Fruit fly (Drosophila melanogaster) whole organism, larva: ENCODE data around the gene hep.

Experiments
- noc ChIP-seq: fragments of 200-800 bp; sonication (Bioruptor generic); optimal IDR thresholded peaks from 3 replicates; lab custom pipeline; 2019; ENCODE audit warnings: missing biosample characterization, mild to moderate bottlenecking, missing genetic modification characterization, moderate library complexity

Gene hep

DNA sequence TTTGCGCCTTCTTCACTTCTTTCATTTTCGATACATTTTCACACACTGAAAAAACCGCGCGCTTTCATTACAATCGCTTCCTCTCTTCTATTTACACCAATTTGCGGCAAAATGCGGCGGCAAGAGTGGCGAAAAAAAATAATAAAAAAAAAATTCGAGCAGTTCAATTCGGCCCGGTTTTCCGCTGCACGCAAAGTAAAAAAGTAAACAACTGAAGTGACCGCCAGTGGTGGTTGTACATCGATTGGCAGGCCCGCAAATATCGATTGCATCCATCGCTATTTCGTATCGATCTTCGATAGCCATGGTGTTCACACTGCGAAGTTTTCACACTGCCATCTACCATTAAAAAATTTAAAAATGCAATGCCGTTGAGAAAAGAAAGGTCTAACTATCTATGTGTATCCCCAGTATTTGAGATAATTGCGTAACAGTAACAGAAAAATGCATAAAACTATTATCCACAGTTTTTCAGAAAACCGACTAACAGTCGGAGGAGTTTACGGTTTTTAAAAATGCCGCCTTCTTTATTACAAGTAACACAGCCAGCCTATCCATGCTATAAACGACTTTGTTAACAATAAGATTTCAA is 22.1 kb upstream of the hep start, which contains the start of gene Chpf:
Gene Chpf, minus strand, starts transcription at position 225 of the 592 bp plus-strand sequence.
- no peak for TF ChIP-seq noc (tag; lab: Kevin White, UChicago)

DNA sequence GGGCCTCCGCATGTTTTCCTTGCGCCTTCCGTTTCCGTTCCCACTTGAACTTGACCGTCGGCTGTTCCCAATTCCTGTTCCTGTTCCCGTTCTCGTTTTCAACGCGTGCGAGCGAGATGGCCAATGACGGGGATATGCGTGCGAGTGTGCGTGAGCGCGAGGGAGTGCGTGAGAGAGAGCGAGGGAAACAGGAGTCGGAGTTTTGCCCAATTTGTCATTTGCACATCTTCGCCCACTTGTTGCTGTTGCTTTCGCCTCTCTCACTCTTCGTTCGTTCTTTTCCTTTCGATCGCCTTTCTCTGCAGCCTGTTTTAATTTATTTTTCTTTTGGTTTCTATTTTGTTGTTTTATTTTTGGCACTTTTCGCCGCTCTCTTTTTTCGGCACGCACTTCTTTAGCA is 21.6 kb upstream of the hep start:
- no peak for TF ChIP-seq noc (tag; lab: Kevin White, UChicago)

dm6 chrX:13109583-13110126 is 19.4 kb upstream of the hep start:
- peak; percentile 61 for TF ChIP-seq noc (tag; lab: Kevin White, UChicago)

DNA sequence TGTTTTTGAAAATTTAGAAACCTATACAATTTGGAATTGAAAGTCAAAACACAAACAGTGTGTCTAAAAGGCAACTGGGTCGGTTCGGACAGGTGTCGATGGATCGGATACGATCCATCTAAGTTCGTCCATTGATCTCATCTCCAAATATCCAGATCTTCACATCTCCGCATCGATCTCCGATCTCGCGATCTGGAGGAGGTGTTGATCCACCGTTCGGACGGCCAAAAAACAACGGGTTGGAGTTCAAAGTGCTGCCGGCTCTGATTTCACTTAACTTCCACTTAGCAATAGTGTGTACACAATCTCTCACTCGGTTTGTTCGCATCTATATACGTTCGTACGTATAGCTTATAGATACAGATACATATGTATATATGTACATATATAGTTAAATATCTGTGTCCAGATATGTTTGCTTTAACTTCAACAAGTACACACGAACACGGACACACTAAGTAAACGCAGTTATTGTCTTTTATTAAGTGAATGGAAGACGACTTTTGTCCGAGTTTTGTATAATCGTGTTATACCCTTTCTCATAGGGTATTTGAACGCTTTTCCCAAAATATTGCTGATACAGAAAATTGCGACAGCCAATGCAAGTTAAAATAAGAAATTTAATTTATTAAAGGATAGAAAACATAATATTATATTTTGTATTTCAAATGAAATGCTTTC is 18.1 kb upstream of the hep start, which contains the start of gene Fer3HCH:
Gene Fer3HCH, minus strand, starts transcription at position 51 of the 681 bp plus-strand sequence.
- no peak for TF ChIP-seq noc (tag; lab: Kevin White, UChicago)

- no peak for TF ChIP-seq noc (tag; lab: Kevin White, UChicago)
These were observed 15.0 kb upstream of the hep start for dm6 chrX:13105220-13105619.

DNA sequence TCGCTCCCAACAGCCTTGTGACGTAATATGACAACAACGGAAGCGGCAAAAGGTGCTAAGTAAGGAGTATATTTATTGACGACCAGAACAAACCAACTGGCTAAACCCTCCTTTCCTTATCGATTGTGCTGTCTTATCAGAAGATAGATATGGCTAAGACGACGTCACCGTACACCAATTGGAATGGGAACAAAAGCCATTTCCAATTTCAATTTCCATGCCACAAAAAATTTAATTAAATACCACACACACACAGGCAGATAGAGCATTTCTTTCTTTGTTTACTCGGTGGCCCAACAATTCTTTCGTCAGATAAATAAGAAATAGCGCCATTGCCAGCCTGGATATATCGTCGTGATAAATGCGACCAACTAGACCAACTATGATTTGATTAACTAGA is 14.3 kb upstream of the hep start:
- TF ChIP-seq noc (tag; lab: Kevin White, UChicago), result no peak

- TF ChIP-seq noc (tag; lab: Kevin White, UChicago), result no peak
These were observed 11.6 kb upstream of the hep start for dm6 chrX:13101817-13102216.

DNA sequence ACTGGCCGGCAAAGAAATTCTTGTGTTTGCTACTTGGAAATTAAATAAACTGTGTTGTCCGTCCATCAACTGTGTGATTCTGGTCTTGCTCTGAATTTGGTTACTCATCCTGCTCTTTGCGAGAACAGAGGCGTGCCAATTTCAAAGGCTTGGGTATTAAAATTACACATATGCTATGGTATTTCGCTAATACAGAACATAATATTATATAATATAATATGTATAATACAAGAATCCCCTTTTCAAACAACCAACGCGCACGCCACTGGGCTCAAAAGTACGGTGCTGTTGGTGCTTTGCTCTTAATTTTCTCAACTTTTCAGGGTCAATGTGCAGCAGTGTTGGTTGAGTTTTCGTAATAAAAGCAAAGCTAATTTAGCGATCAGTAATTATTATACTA is 9.7 kb upstream of the hep start:
- TF ChIP-seq noc (tag; lab: Kevin White, UChicago), result peak; percentile 88

- TF ChIP-seq noc (tag; lab: Kevin White, UChicago), result peak; percentile 46
These were observed 4.0 kb upstream of the hep start, which contains the start of gene CG2200 for dm6 chrX:13094085-13094764. Gene CG2200, plus strand, starts transcription at chrX:13094299.

DNA sequence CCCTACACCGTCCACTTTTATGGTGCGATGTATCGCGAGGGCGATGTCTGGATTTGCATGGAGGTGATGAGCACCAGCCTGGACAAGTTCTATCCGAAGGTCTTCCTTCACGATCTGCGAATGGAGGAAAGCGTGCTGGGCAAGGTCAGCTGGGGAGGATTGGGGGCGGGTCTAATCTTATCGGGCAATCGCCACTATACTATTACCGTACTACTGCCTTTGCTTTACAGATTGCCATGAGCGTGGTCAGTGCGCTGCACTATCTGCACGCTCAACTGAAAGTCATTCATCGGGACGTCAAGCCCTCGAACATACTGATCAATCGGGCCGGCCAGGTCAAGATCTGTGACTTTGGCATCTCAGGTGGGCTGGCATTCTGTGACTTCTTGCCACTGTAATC is 1.6 kb upstream of the hep start:
- no peak for TF ChIP-seq noc (tag; lab: Kevin White, UChicago)

- TF ChIP-seq noc (tag; lab: Kevin White, UChicago), result no peak
These were observed 525 bp upstream of the hep start, which contains the start of gene lic for dm6 chrX:13090656-13091261. Gene lic, plus strand, starts transcription at chrX:13091145.

DNA sequence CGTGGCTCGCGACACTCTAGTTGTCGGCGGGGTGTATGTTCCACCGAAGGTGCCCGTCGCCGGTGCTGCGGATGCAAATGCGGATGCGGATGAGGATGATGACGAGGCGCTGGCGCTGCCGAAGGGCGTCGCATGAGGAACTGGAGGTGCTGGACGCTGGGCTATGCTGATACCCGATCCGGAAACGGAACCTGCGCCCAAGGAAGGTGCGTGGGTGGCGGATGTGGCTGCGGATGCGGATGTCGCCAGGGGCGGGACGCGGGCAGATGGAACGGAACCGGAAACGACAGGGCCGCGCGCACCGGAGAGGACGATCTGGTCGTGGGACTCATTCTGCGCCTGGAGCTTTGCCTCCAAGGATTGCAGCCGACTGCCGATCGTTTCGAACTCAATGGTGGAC is 859 bp downstream of the hep start:
- no peak for TF ChIP-seq noc (tag; lab: Kevin White, UChicago)

DNA sequence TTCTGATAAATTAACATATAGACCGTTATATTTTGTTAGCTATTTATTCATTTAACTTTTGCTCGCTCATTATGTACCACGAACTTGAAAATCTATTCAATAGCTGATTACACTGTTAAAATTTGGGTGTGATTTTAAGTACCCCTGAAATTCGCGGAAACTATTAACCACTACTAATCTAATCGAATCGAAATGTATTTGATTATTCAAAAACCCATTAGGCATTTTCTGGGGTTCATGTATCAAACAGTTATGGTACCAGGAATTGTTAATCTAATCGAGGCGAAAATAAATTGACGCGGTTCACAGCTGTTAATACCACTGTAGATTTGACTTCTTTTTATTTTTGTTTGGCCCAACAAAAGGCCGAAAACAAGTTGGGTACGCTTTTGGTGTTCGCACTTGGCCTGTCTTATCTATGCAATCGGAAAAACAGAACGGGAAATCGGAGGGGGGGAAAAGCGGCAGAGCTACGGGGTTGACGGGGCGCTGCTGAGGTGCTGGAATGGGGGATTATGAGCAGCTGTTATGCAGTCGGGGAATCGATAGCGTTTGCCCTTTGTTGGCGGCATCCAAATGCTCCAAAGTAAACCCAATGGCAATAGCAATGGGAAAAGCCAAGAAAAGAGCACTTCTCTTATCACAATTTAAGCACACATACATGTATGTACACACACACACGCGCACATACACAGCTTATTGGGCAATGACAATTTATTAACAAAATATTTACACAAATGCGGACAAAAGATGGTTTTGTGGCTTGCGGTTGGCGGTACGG is 2.0 kb downstream of the hep start:
- no peak for TF ChIP-seq noc (tag; lab: Kevin White, UChicago)

DNA sequence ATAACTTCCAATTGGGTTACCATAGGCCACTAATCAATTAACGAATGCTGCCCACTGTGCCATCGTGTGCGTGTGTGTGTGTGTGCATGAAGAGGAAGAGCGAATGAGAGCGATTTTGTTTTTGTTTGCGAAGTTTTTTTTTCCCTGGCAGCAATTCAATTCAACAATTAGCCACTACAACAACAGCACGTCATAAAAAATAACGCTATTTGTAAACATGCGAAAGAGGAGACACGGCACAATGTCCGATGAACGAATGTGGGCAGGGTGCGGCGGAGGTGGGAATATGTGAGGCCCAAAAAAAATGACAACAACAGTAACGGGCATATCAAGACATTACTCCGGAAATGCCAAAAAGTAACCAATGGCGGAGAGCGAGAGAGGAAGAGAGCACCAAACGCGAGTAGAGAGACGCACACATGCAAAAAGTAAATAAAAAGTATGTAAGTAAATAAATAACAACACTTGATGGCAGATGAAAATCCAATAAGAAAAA is 2.9 kb downstream of the hep start:
- peak; percentile 64 for TF ChIP-seq noc (tag; lab: Kevin White, UChicago)

dm6 chrX:13055228-13055627 is 35.0 kb downstream of the hep start, which contains the start of gene CG12715:
Gene CG12715, minus strand, starts transcription at chrX:13055328.
- no peak for TF ChIP-seq noc (tag; lab: Kevin White, UChicago)
